Fruit fly (Drosophila melanogaster) whole organism, adult: ENCODE results near the gene Nep6.

Experiments used
- CG14711 ChIP-seq: fragments of 200-800 bp; sonication (Bioruptor generic); optimal IDR thresholded peaks from 2 replicates; lab custom pipeline; 2018; ENCODE audit warnings: missing biosample characterization, mild to moderate bottlenecking, missing genetic modification characterization, moderate library complexity
- Crg-1 ChIP-seq: fragments of 200-800 bp; sonication (Bioruptor generic); optimal IDR thresholded peaks from 2 replicates; lab custom pipeline; 2016; ENCODE audit warnings: missing biosample characterization, missing genetic modification characterization
- bab1 ChIP-seq: fragments of 200-800 bp; sonication (Bioruptor generic); optimal IDR thresholded peaks from 3 replicates; lab custom pipeline; 2019; ENCODE audit warnings: missing biosample characterization, mild to moderate bottlenecking, missing genetic modification characterization, moderate library complexity
- ovo ChIP-seq: fragments of 200-800 bp; sonication (Bioruptor generic); optimal IDR thresholded peaks from 2 replicates; lab custom pipeline; 2016; ENCODE audit warnings: missing biosample characterization, missing genetic modification characterization
- pad ChIP-seq: fragments of 200-800 bp; sonication (Bioruptor generic); optimal IDR thresholded peaks from 3 replicates; lab custom pipeline; 2017; ENCODE audit warnings: missing biosample characterization, missing genetic modification characterization, mild to moderate bottlenecking, moderate library complexity, missing genetic modification reagents
- tj ChIP-seq: fragments of 200-800 bp; sonication (Bioruptor generic); optimal IDR thresholded peaks from 3 replicates; lab custom pipeline; 2017; ENCODE audit warnings: missing biosample characterization, mild to moderate bottlenecking, missing genetic modification characterization, moderate library complexity

- TF ChIP-seq Crg-1 (peak; percentile 89), ovo (GFP tag; lab: Kevin White, UChicago) (no peak), CG14711 (peak; percentile 94), tj (no peak), bab1 (peak; percentile 94), pad (peak; percentile 83)
Observed at dm6 chrX:12754348-12754733, 47.1 kb upstream of the Nep6 start.
